Worm (Caenorhabditis elegans): Measurements from ENCODE around the gene tat-1.
A peak's percentile ranks its signal among the peaks of the same experiment; 100 is the strongest.

tat-1 gene

DNA sequence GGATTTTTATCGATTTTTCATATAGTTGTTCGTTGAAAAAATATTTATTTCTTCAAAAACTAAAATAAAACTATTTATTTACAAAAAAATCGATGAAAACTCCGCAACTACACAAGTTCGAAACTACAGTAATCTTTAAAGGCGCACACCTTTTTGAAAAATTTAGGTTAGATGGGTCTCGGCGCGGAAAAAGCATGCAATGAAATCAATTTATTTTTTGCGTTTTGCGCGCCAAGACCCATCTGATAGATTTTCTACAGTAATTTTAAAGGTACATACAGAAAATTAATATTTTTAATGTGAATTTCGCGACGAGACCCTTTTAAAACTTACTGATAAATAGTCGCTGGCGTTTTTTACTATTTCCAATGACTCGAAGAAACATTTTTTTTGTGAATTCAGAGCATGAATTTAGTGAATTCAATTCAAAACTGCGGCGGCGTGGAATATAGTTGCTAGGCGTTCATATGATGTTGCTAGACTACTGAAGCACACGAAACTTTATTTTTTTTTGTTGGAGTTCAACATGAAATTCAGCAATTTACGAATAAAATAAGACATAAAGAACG, 54.4 kb downstream of the tat-1 start, which contains the start of gene Y75B8A.33 (continued):
- TF ChIP-seq mcd-1 (GFP tag; IDR thresholded peaks at IDR 0.05) (peak; percentile 12; the same call in 1 of the 2 replicates), ztf-22 (GFP tag; optimal IDR thresholded peaks at IDR 0.05) (no peak), B0019.2 (GFP tag; conservative IDR thresholded peaks at IDR 0.05) (0 out of 2 replicates have a peak, but pooled peaks have one; percentile 17), fkh-3 (tag; optimal IDR thresholded peaks at IDR 0.05) (no peak), attf-6 (GFP tag; IDR thresholded peaks at IDR 0.05) (no peak), madf-8 (GFP tag; conservative IDR thresholded peaks at IDR 0.05) (peak; percentile 79), B0261.1 (tag; optimal IDR thresholded peaks at IDR 0.05) (no peak), B0336.3 (GFP tag; IDR thresholded peaks at IDR 0.05) (no peak), hmg-1.2 (GFP tag; IDR thresholded peaks at IDR 0.05) (no peak), dox-1 (GFP tag; IDR thresholded peaks at IDR 0.05) (no peak), B0035.1 (tag; optimal IDR thresholded peaks at IDR 0.05) (no peak), athp-1 (tag; optimal IDR thresholded peaks at IDR 0.05) (peak; percentile 42), snpc-1.1 (tag; optimal IDR thresholded peaks at IDR 0.05; ENCODE audit: insufficient read depth) (no peak), ets-4 (GFP tag; optimal IDR thresholded peaks at IDR 0.05) (no peak), attf-3 (GFP tag; conservative IDR thresholded peaks at IDR 0.05) (no peak), bed-2 (GFP tag; IDR thresholded peaks at IDR 0.05) (no peak), ceh-79 (tag; optimal IDR thresholded peaks at IDR 0.05) (no peak)

DNA sequence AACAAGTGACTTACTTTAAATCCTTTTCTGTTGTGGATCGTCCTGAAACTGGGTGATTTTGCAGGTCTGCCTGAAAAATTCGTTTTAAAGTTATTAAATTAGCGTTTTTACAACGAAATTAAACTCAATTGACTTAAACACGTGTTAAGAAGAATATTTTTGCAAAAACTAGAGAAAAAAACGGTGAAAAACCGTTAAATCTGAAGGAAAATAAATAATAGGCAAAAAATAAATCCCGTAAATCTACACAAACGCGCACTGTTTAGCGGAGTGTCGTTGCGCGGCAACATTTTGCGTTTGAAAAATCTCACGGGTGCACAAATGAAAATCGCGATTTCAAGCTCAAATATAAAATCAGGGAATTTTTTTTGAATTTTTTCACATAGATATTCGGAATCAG, 58.0 kb downstream of the tat-1 start:
- TF ChIP-seq attf-3 (GFP tag; conservative IDR thresholded peaks at IDR 0.05): peak; percentile 74

DNA sequence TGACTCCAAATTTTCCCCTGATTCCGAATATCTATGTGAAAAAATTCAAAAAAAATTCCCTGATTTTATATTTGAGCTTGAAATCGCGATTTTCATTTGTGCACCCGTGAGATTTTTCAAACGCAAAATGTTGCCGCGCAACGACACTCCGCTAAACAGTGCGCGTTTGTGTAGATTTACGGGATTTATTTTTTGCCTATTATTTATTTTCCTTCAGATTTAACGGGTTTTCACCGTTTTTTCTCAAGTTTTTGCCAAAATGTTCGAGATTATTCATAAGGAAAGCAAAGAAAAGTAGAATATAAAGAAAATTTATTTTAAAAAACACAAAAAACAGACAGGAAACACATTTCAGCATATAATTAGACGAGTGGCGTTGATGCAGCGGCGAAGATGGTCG, 58.6 kb downstream of the tat-1 start:
- peak; percentile 76 for TF ChIP-seq attf-3 (GFP tag; conservative IDR thresholded peaks at IDR 0.05)

DNA sequence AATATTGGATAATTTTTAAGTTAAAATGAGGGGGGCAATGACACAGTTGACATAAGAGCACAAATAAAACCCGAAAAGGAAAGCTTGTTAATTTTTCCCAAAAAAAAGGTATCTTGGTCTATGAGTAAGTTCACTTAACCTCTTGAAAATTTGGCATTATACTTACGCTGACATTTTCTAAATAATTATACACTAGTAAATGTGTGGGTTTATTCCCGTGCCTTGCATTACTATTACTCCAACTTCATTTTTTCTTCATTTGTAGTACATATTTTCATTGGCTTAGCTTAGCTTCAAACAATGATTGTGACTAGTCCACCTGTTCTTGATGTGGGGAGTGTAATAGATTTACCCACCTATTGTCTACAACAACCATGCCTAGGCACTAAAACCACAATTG, 62.3 kb downstream of the tat-1 start, which contains the start of gene Y75B8A.34:
Gene Y75B8A.34 (plus strand): TSS at position 301 of the 400 bp plus-strand sequence.
- TF ChIP-seq madf-10 (tag; optimal IDR thresholded peaks at IDR 0.05) (no peak), mxl-1 (tag; optimal IDR thresholded peaks at IDR 0.05) (no peak)

DNA sequence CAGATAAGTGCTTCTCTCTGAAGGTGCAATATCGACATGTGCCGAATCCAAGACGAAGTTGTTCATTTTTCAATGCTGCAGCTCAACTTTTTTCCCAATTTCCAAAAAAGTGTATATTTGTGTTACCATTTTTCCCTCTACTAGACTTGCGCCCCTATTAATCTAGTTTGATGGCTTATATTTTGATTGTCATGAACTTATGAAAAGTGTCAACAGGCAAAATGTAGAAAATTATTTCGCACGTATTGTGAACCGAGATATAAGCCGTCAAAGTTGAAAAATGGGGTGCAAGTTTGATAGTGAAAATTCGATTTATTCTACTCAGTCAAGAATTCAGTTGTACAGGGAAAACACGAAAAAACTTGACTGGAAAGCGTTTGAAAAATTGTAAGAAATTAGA, 63.1 kb downstream of the tat-1 start, which contains the start of gene Y75B8A.32:
Gene Y75B8A.32 (minus strand): TSS at position 101 of the 400 bp plus-strand sequence.
- TF ChIP-seq K11D2.4 (GFP tag; IDR thresholded peaks at IDR 0.05): no peak
- TF ChIP-seq mcd-1 (GFP tag; IDR thresholded peaks at IDR 0.05): no peak
- no peak for TF ChIP-seq nhr-27 (tag; optimal IDR thresholded peaks at IDR 0.05)
- no peak for TF ChIP-seq B0019.2 (GFP tag; conservative IDR thresholded peaks at IDR 0.05)
- no peak for TF ChIP-seq fkh-3 (tag; optimal IDR thresholded peaks at IDR 0.05)
- no peak for TF ChIP-seq atf-7 (tag; optimal IDR thresholded peaks at IDR 0.05)
- TF ChIP-seq lin-40 (tag; optimal IDR thresholded peaks at IDR 0.05): no peak
- TF ChIP-seq let-607 (tag; optimal IDR thresholded peaks at IDR 0.05): no peak
- TF ChIP-seq Y53F4B.3 (GFP tag; IDR thresholded peaks at IDR 0.05): no peak
- TF ChIP-seq him-1 (tag; optimal IDR thresholded peaks at IDR 0.05): no peak
- no peak for TF ChIP-seq hrde-1 (tag; optimal IDR thresholded peaks at IDR 0.05; ENCODE audit: borderline replicate concordance)
- no peak for TF ChIP-seq hlh-12 (tag; optimal IDR thresholded peaks at IDR 0.05)
- no peak for TF ChIP-seq repo-1 (tag; optimal IDR thresholded peaks at IDR 0.05)
- TF ChIP-seq sptf-2 (GFP tag; optimal IDR thresholded peaks at IDR 0.05): no peak

Data from whole organism, young adult.